Worm (Caenorhabditis elegans): ENCODE data around the gene C08A9.10.
A peak's percentile ranks its signal among the peaks of the same experiment; 100 is the strongest.

Gene C08A9.10

ce11 chrX:17063749-17064252, 17.2 kb upstream of the C08A9.10 start (continued):
- TF ChIP-seq F26F4.8 (GFP tag; conservative IDR thresholded peaks at IDR 0.05) (no peak), unc-130 (GFP tag; optimal IDR thresholded peaks at IDR 0.05) (no peak), F44E2.7 (GFP tag; IDR thresholded peaks at IDR 0.05) (no peak), ceh-44 (GFP tag; IDR thresholded peaks at IDR 0.05) (no peak), rbr-2 (tag; optimal IDR thresholded peaks at IDR 0.05) (no peak), dmd-6 (GFP tag; IDR thresholded peaks at IDR 0.05) (peak; percentile 100), F10B5.3 (tag; optimal IDR thresholded peaks at IDR 0.05) (no peak), dpl-1 (GFP tag; optimal IDR thresholded peaks at IDR 0.05) (no peak), lin-38 (GFP tag; IDR thresholded peaks at IDR 0.05) (no peak), hif-1 (tag; optimal IDR thresholded peaks at IDR 0.05) (peak in 1 of 2 experiments; percentile 66), F49E8.2 (tag; optimal IDR thresholded peaks at IDR 0.05; ENCODE audit: borderline replicate concordance) (no peak), nhr-48 (tag; optimal IDR thresholded peaks at IDR 0.05) (peak; percentile 92), fkh-10 (GFP tag; optimal IDR thresholded peaks at IDR 0.05) (no peak), mes-2 (tag; optimal IDR thresholded peaks at IDR 0.05; ENCODE audit: poor library complexity, severe bottlenecking) (no peak), lsy-2 (tag; optimal IDR thresholded peaks at IDR 0.05) (peak in 1 of 2 experiments; percentile 60), nhr-41 (GFP tag; IDR thresholded peaks at IDR 0.05) (no peak), R02D3.7 (tag; optimal IDR thresholded peaks at IDR 0.05) (no peak), T20F7.1 (GFP tag; optimal IDR thresholded peaks at IDR 0.05) (peak; percentile 71), cey-2 (tag; optimal IDR thresholded peaks at IDR 0.05; ENCODE audit: borderline replicate concordance, insufficient read depth) (peak; percentile 84), spr-3 (GFP tag; optimal IDR thresholded peaks at IDR 0.05) (no peak), pha-4 (GFP tag; IDR thresholded peaks at IDR 0.05) (peak; percentile 53; the same call in 1 of the 2 replicates), pha-4 (tag; optimal IDR thresholded peaks at IDR 0.05) (peak; percentile 54), arid-1 (GFP tag; conservative IDR thresholded peaks at IDR 0.05) (no peak), nhr-6 (tag; optimal IDR thresholded peaks at IDR 0.05) (no peak), saeg-2 (GFP tag; IDR thresholded peaks at IDR 0.05) (no peak), mxl-2 (GFP tag; conservative IDR thresholded peaks at IDR 0.05) (peak; percentile 93), pqm-1 (tag; optimal IDR thresholded peaks at IDR 0.05) (peak; percentile 31), zip-2 (tag; optimal IDR thresholded peaks at IDR 0.05) (no peak), jun-1 (tag; optimal IDR thresholded peaks at IDR 0.05) (peak; percentile 16), ceh-20 (GFP tag; IDR thresholded peaks at IDR 0.05) (peak; percentile 35; the same call in 1 of the 2 replicates), ZK337.2 (GFP tag; IDR thresholded peaks at IDR 0.05) (no peak), skn-1 (tag; optimal IDR thresholded peaks at IDR 0.05) (no peak), mdt-29 (GFP tag; IDR thresholded peaks at IDR 0.05) (peak; percentile 75), mdl-1 (tag; optimal IDR thresholded peaks at IDR 0.05) (peak; percentile 82 to 99), nhr-28 (tag; optimal IDR thresholded peaks at IDR 0.05) (peak; percentile 92), ctbp-1 (GFP tag; IDR thresholded peaks at IDR 0.05) (peak; percentile 30; the same call in 1 of the 2 replicates), daf-19 (GFP tag; conservative IDR thresholded peaks at IDR 0.05) (no peak), ceh-62 (tag; optimal IDR thresholded peaks at IDR 0.05) (no peak), dmd-9 (GFP tag; IDR thresholded peaks at IDR 0.05) (no peak), dmd-8 (GFP tag; IDR thresholded peaks at IDR 0.05) (no peak), mxl-3 (GFP tag; optimal IDR thresholded peaks at IDR 0.05) (peak; percentile 88), D1046.2 (GFP tag; IDR thresholded peaks at IDR 0.05) (no peak), Y75B8A.6 (GFP tag; IDR thresholded peaks at IDR 0.05) (no peak), tra-1 (GFP tag; IDR thresholded peaks at IDR 0.05) (peak; percentile 93), lim-7 (GFP tag; IDR thresholded peaks at IDR 0.05) (no peak), daf-8 (GFP tag; IDR thresholded peaks at IDR 0.05) (no peak), madf-5 (GFP tag; IDR thresholded peaks at IDR 0.05) (no peak), nhr-10 (tag; optimal IDR thresholded peaks at IDR 0.05) (no peak), ceh-28 (tag; optimal IDR thresholded peaks at IDR 0.05) (no peak), snpc-1.2 (GFP tag; IDR thresholded peaks at IDR 0.05) (no peak), nhr-237 (tag; optimal IDR thresholded peaks at IDR 0.05) (no peak)

All from whole organism, L4 larva.